Worm (Caenorhabditis elegans): ENCODE results near the gene swt-3.

DNA sequence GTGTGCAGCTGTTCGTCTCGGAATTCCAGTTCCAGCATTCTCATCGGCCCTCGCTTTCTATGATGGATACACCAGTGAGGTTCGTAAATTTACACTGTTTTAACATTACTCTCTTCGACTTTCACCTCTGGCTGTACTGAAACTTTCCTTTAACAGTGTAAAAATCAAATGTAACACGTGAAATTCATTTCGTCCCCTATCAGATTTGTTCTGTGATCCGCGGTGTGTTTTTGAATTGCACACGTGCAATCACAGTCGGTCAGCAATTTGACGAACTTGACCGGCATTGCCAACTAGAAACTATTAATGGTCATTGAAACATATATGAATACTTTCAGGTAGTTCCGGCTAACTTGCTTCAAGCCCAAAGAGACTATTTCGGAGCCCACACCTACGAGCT lies 3.4 kb downstream of the swt-3 start:
- TF ChIP-seq ceh-82 (tag; optimal IDR thresholded peaks at IDR 0.05) (no peak), hlh-4 (tag; optimal IDR thresholded peaks at IDR 0.05) (no peak), nhr-12 (tag; optimal IDR thresholded peaks at IDR 0.05) (no peak), lin-13 (GFP tag; optimal IDR thresholded peaks at IDR 0.05) (no peak), tbx-2 (tag; optimal IDR thresholded peaks at IDR 0.05) (peak; percentile 35)
